Fruit fly (Drosophila melanogaster) whole organism, embryonic: ENCODE measurements around the gene CG3632.
A peak's percentile ranks its signal among the peaks of the same experiment; 100 is the strongest.

Experiments used
- Bdp1 ChIP-seq: fragments of 200-800 bp; sonication (Bioruptor generic); optimal IDR thresholded peaks from 3 replicates; lab custom pipeline; 2016; ENCODE audit warnings: missing biosample characterization, missing genetic modification characterization
- CG11247 ChIP-seq: fragments of 200-800 bp; sonication (Bioruptor generic); IDR thresholded peaks from 2 replicates; pipeline ENCODE4 v1.3.6; 2022; ENCODE audit warnings: missing biosample characterization, missing genetic modification characterization
- CG11456 ChIP-seq: fragments of 200-800 bp; sonication (Bioruptor generic); IDR thresholded peaks from 3 replicates; pipeline ENCODE4 v1.3.6; 2022; ENCODE audit warnings: missing biosample characterization, missing genetic modification characterization
- CG12942 ChIP-seq: fragments of 200-800 bp; sonication (Bioruptor generic); optimal IDR thresholded peaks from 3 replicates; lab custom pipeline; 2016; ENCODE audit warnings: missing biosample characterization, missing genetic modification characterization
- CG14441 ChIP-seq: fragments of 200-800 bp; sonication (Bioruptor generic); IDR thresholded peaks from 2 replicates; pipeline ENCODE4 v1.3.6; 2022; ENCODE audit warnings: missing biosample characterization, missing genetic modification characterization
- CG14667 ChIP-seq: fragments of 200-800 bp; sonication (Bioruptor generic); IDR thresholded peaks from 2 replicates; pipeline ENCODE4 v1.3.6; 2022; ENCODE audit warnings: missing biosample characterization, missing genetic modification characterization
- CG14860 ChIP-seq: fragments of 200-800 bp; sonication (Bioruptor generic); IDR thresholded peaks from 3 replicates; pipeline ENCODE4 v1.3.6; 2022; ENCODE audit warnings: missing biosample characterization, missing genetic modification characterization; ENCODE audit not compliant: partially characterized antibody
- CG15479 ChIP-seq: fragments of 200-800 bp; sonication (Bioruptor generic); optimal IDR thresholded peaks from 3 replicates; lab custom pipeline; 2019; ENCODE audit warnings: missing biosample characterization, mild to moderate bottlenecking, missing genetic modification characterization, moderate library complexity
- CG30431 ChIP-seq: fragments of 200-800 bp; sonication (Bioruptor generic); optimal IDR thresholded peaks from 2 replicates; lab custom pipeline; 2017; ENCODE audit warnings: missing biosample characterization, missing genetic modification characterization
- CG31365 ChIP-seq: fragments of 200-800 bp; sonication (Bioruptor generic); optimal IDR thresholded peaks from 2 replicates; lab custom pipeline; 2018; ENCODE audit warnings: missing biosample characterization, mild to moderate bottlenecking, missing genetic modification characterization
- CG3281 ChIP-seq: fragments of 200-800 bp; sonication (Bioruptor generic); optimal IDR thresholded peaks from 3 replicates; lab custom pipeline; 2017; ENCODE audit warnings: missing biosample characterization, mild to moderate bottlenecking, missing genetic modification characterization
- CG33213 ChIP-seq: fragments of 200-800 bp; sonication (Bioruptor generic); optimal IDR thresholded peaks from 3 replicates; lab custom pipeline; 2016; ENCODE audit warnings: missing biosample characterization, missing genetic modification characterization
- CG3995 ChIP-seq: fragments of 200-800 bp; sonication (Bioruptor generic); optimal IDR thresholded peaks from 3 replicates; lab custom pipeline; 2016; ENCODE audit warnings: missing biosample characterization, missing genetic modification characterization
- CG6175 ChIP-seq: fragments of 200-800 bp; sonication (Bioruptor generic); IDR thresholded peaks from 3 replicates; pipeline ENCODE4 v1.3.6; 2022; ENCODE audit warnings: missing biosample characterization, missing genetic modification characterization
- CG6683 ChIP-seq: fragments of 200-800 bp; sonication (Bioruptor generic); optimal IDR thresholded peaks from 2 replicates; lab custom pipeline; 2017; ENCODE audit warnings: missing biosample characterization, mild to moderate bottlenecking, missing genetic modification characterization, missing genetic modification reagents
- CG6791 ChIP-seq: fragments of 200-800 bp; sonication (Bioruptor generic); IDR thresholded peaks from 3 replicates; pipeline ENCODE4 v1.3.6; 2022; ENCODE audit warnings: missing biosample characterization, missing genetic modification characterization; ENCODE audit not compliant: partially characterized antibody
- CG7271 ChIP-seq: fragments of 200-800 bp; sonication (Bioruptor generic); optimal IDR thresholded peaks from 2 replicates; lab custom pipeline; 2018; ENCODE audit warnings: missing biosample characterization, mild to moderate bottlenecking, missing genetic modification characterization, moderate library complexity
- CG8089 ChIP-seq: fragments of 200-800 bp; sonication (Bioruptor generic); optimal IDR thresholded peaks from 3 replicates; lab custom pipeline; 2016; ENCODE audit warnings: missing biosample characterization, missing genetic modification characterization
- ERR ChIP-seq: fragments of 200-800 bp; sonication (Bioruptor generic); optimal IDR thresholded peaks from 2 replicates; lab custom pipeline; 2016; ENCODE audit warnings: missing biosample characterization, missing genetic modification characterization
- Ets65A ChIP-seq: fragments of 200-800 bp; sonication (Bioruptor generic); peaks from one replicate; lab custom pipeline; 2016; ENCODE audit warnings: missing biosample characterization, missing genetic modification characterization
- H2.0 ChIP-seq: fragments of 200-800 bp; sonication (Bioruptor generic); IDR thresholded peaks from 2 replicates; pipeline ENCODE4 v1.3.6; 2022; ENCODE audit warnings: missing biosample characterization, missing genetic modification characterization
- Jarid2 ChIP-seq: fragments of 200-800 bp; sonication (Bioruptor generic); optimal IDR thresholded peaks from 3 replicates; lab custom pipeline; 2017; ENCODE audit warnings: mild to moderate bottlenecking, missing biosample characterization, missing genetic modification reagents, missing genetic modification characterization
- NK7.1 ChIP-seq: fragments of 200-800 bp; sonication (Bioruptor generic); optimal IDR thresholded peaks from 3 replicates; lab custom pipeline; 2016; ENCODE audit warnings: missing biosample characterization, missing genetic modification characterization
- Neu2 ChIP-seq: fragments of 200-800 bp; sonication (Bioruptor generic); optimal IDR thresholded peaks from 3 replicates; lab custom pipeline; 2016; ENCODE audit warnings: missing biosample characterization, missing genetic modification characterization, borderline replicate concordance
- Pdp1 ChIP-seq, 2 experiments: fragments of 200-800 bp; sonication (Bioruptor generic); optimal IDR thresholded peaks; 3 replicates each; lab custom pipeline; 2016; ENCODE audit warnings: missing biosample characterization in 2 of 2, missing genetic modification characterization in 2 of 2, mild to moderate bottlenecking in 1 of 2, moderate library complexity in 1 of 2
- Rfx ChIP-seq: fragments of 200-800 bp; sonication (Bioruptor generic); IDR thresholded peaks from 2 replicates; pipeline ENCODE4 v1.3.6; 2022; ENCODE audit warnings: missing biosample characterization, missing genetic modification characterization
- Spps ChIP-seq: fragments of 200-800 bp; sonication (Bioruptor generic); optimal IDR thresholded peaks from 2 replicates; lab custom pipeline; 2018; ENCODE audit warnings: missing biosample characterization, mild to moderate bottlenecking, missing genetic modification characterization
- Taf1 ChIP-seq: fragments of 200-800 bp; sonication (Bioruptor generic); IDR thresholded peaks from 2 replicates; pipeline ENCODE4 v1.3.6; 2022; ENCODE audit warnings: missing biosample characterization, missing genetic modification characterization
- Xrp1 ChIP-seq: fragments of 200-800 bp; sonication (Bioruptor generic); IDR thresholded peaks from 2 replicates; pipeline ENCODE4 v1.3.6; 2022; ENCODE audit warnings: missing biosample characterization, missing genetic modification characterization
- YL-1 ChIP-seq: fragments of 200-800 bp; sonication (Bioruptor generic); optimal IDR thresholded peaks from 3 replicates; lab custom pipeline; 2017; ENCODE audit warnings: missing biosample characterization, mild to moderate bottlenecking, missing genetic modification characterization
- ap ChIP-seq: fragments of 200-800 bp; sonication (Bioruptor generic); IDR thresholded peaks from 2 replicates; pipeline ENCODE4 v1.3.6; 2022; ENCODE audit warnings: missing biosample characterization, missing genetic modification characterization
- bcd ChIP-seq: fragments of 200-800 bp; sonication (Bioruptor generic); optimal IDR thresholded peaks from 2 replicates; lab custom pipeline; 2017; ENCODE audit warnings: missing biosample characterization, mild to moderate bottlenecking, missing genetic modification characterization
- bsh ChIP-seq, 2 experiments: fragments of 200-800 bp; sonication (Bioruptor generic); optimal IDR thresholded peaks; 2 replicates each; lab custom pipeline; 2017 to 2018; ENCODE audit warnings: mild to moderate bottlenecking in 2 of 2, missing biosample characterization in 2 of 2, missing genetic modification characterization in 2 of 2, moderate library complexity in 1 of 2
- croc ChIP-seq: fragments of 200-800 bp; sonication (Bioruptor generic); conservative IDR thresholded peaks from 3 replicates; pipeline ENCODE4 v1.3.6; 2022; ENCODE audit warnings: missing biosample characterization, missing genetic modification characterization
- da ChIP-seq: fragments of 200-800 bp; sonication (Bioruptor generic); optimal IDR thresholded peaks from 2 replicates; lab custom pipeline; 2016; ENCODE audit warnings: missing biosample characterization, missing genetic modification characterization
- dpn ChIP-seq, 2 experiments: fragments of 200-800 bp; sonication (Bioruptor generic); optimal IDR thresholded peaks; 3 replicates each; lab custom pipeline; 2016; ENCODE audit warnings: missing biosample characterization in 2 of 2, missing genetic modification characterization in 2 of 2
- dysf ChIP-seq: fragments of 200-800 bp; sonication (Bioruptor generic); IDR thresholded peaks from 3 replicates; pipeline ENCODE4 v1.3.6; 2022; ENCODE audit warnings: missing biosample characterization, missing genetic modification characterization
- fd96Cb ChIP-seq: fragments of 200-800 bp; sonication (Bioruptor generic); optimal IDR thresholded peaks from 2 replicates; lab custom pipeline; 2018; ENCODE audit warnings: missing biosample characterization, mild to moderate bottlenecking, missing genetic modification characterization, moderate library complexity
- fru ChIP-seq: fragments of >200 bp; optimal IDR thresholded peaks from 2 replicates; lab custom pipeline; 2017
- gce ChIP-seq: fragments of 200-800 bp; sonication (Bioruptor generic); IDR thresholded peaks from 3 replicates; pipeline ENCODE4 v1.3.6; 2022; ENCODE audit warnings: missing biosample characterization, missing genetic modification characterization
- gro ChIP-seq: fragments of 200-800 bp; sonication (Bioruptor generic); optimal IDR thresholded peaks from 2 replicates; lab custom pipeline; 2016; ENCODE audit warnings: missing biosample characterization, missing genetic modification characterization
- hth ChIP-seq: fragments of >200 bp; optimal IDR thresholded peaks from 2 replicates; lab custom pipeline; 2017; ENCODE audit warnings: inconsistent platforms
- lilli ChIP-seq: fragments of 200-800 bp; sonication (Bioruptor generic); optimal IDR thresholded peaks from 3 replicates; lab custom pipeline; 2016; ENCODE audit warnings: missing biosample characterization, missing genetic modification characterization
- nerfin-2 ChIP-seq: fragments of 200-800 bp; sonication (Bioruptor generic); IDR thresholded peaks from 2 replicates; pipeline ENCODE4 v1.3.6; 2022; ENCODE audit warnings: missing biosample characterization, missing genetic modification characterization; ENCODE audit not compliant: partially characterized antibody
- sc ChIP-seq, 3 experiments: fragments of >200 bp in 2 of 3; fragments of 200-800 bp in 1 of 3; sonication (Bioruptor generic) in 1 of 3; optimal IDR thresholded peaks; 2 replicates in 2 of 3; 3 replicates in 1 of 3; lab custom pipeline; 2017; ENCODE audit warnings: mild to moderate bottlenecking in 1 of 3, missing biosample characterization in 1 of 3, missing genetic modification characterization in 1 of 3, missing genetic modification reagents in 1 of 3
- so ChIP-seq: fragments of 200-800 bp; sonication (Bioruptor generic); IDR thresholded peaks from 3 replicates; pipeline ENCODE4 v1.3.6; 2022; ENCODE audit warnings: missing biosample characterization, missing genetic modification characterization
- sqz ChIP-seq: fragments of 200-800 bp; sonication (Bioruptor generic); optimal IDR thresholded peaks from 3 replicates; lab custom pipeline; 2018; ENCODE audit warnings: missing biosample characterization, mild to moderate bottlenecking, missing genetic modification characterization
- sr ChIP-seq: fragments of 200-800 bp; sonication (Bioruptor generic); IDR thresholded peaks from 3 replicates; pipeline ENCODE4 v1.3.6; 2022; ENCODE audit warnings: missing biosample characterization, missing genetic modification characterization
- tll ChIP-seq, 2 experiments: fragments of 200-800 bp in 1 of 2; fragments of >200 bp in 1 of 2; sonication (Bioruptor generic) in 1 of 2; optimal IDR thresholded peaks; 2 replicates each; lab custom pipeline; 2017 to 2019; ENCODE audit warnings: missing biosample characterization in 2 of 2, missing genetic modification characterization in 2 of 2, mild to moderate bottlenecking in 1 of 2, moderate library complexity in 1 of 2
- twi ChIP-seq: fragments of 200-800 bp; optimal IDR thresholded peaks from 2 replicates; lab custom pipeline; 2019; ENCODE audit warnings: missing biosample characterization, mild to moderate bottlenecking, missing genetic modification characterization, moderate library complexity
- zen2 ChIP-seq: fragments of 200-800 bp; sonication (Bioruptor generic); IDR thresholded peaks from 3 replicates; pipeline ENCODE4 v1.3.6; 2022; ENCODE audit warnings: missing biosample characterization, missing genetic modification characterization; ENCODE audit not compliant: partially characterized antibody

The CG3632 gene

dm6 chrX:16288492-16288964 is 7.9 kb upstream of the CG3632 start, which contains the start of the genes CG32576 and caz (continued):
- TF ChIP-seq Ets65A (GFP tag; lab: Kevin White, UChicago) (peak; percentile 58), dysf (GFP tag; lab: Robert Waterston, UW) (no peak), CG8089 (GFP tag; lab: Kevin White, UChicago) (no peak), CG14667 (GFP tag; lab: Robert Waterston, UW) (no peak), Rfx (GFP tag; lab: Robert Waterston, UW) (peak; percentile 30; the same call in 1 of the 2 replicates), da (no peak), CG14860 (no peak; the same call in 2 of the 3 replicates), CG11456 (GFP tag; lab: Robert Waterston, UW) (no peak), CG30431 (GFP tag; lab: Kevin White, UChicago) (no peak), CG14441 (GFP tag; lab: Robert Waterston, UW) (no peak), Neu2 (GFP tag; lab: Kevin White, UChicago) (no peak), sqz (no peak), YL-1 (peak; percentile 84), sc (optimal IDR thresholded peaks at IDR 0.05; lab: Kevin White, UChicago) (no peak), sc (GFP tag; optimal IDR thresholded peaks at IDR 0.05; lab: Kevin White, UChicago) (no peak), H2.0 (GFP tag; lab: Robert Waterston, UW) (no peak), fru (lab: Kevin White, UChicago) (no peak), fd96Cb (tag; lab: Kevin White, UChicago) (no peak), CG31365 (no peak), nerfin-2 (GFP tag; lab: Robert Waterston, UW) (no peak), CG3995 (GFP tag; lab: Kevin White, UChicago) (peak; percentile 28), croc (GFP tag; lab: Robert Waterston, UW) (no peak), tll (GFP tag; optimal IDR thresholded peaks at IDR 0.05; lab: Kevin White, UChicago) (peak in 1 of 2 experiments; percentile 11), Xrp1 (GFP tag; lab: Robert Waterston, UW) (peak; percentile 36; the same call in 1 of the 2 replicates), ap (no peak), CG6791 (GFP tag; lab: Robert Waterston, UW) (no peak), dpn (GFP tag; optimal IDR thresholded peaks at IDR 0.05; lab: Kevin White, UChicago) (peak in 1 of 2 experiments; percentile 43), CG6683 (GFP tag; lab: Kevin White, UChicago) (no peak), gro (GFP tag; lab: Kevin White, UChicago) (no peak), CG12942 (no peak), NK7.1 (GFP tag; lab: Kevin White, UChicago) (no peak), CG6175 (GFP tag; lab: Robert Waterston, UW) (no peak), Taf1 (0 out of 2 replicates have a peak, but pooled peaks have one; percentile 42), zen2 (GFP tag; lab: Robert Waterston, UW) (no peak; the same call in 2 of the 3 replicates), lilli (GFP tag; lab: Kevin White, UChicago) (peak; percentile 40), Bdp1 (GFP tag; lab: Kevin White, UChicago) (no peak), Pdp1 (GFP tag; optimal IDR thresholded peaks at IDR 0.05; lab: Kevin White, UChicago) (peak in 1 of 2 experiments; percentile 12), bsh (GFP tag; optimal IDR thresholded peaks at IDR 0.05; lab: Kevin White, UChicago) (peak in 1 of 2 experiments; percentile 21), twi (peak; percentile 22), Spps (tag; lab: Kevin White, UChicago) (no peak), hth (lab: Kevin White, UChicago) (no peak), CG7271 (no peak), so (GFP tag; lab: Robert Waterston, UW) (no peak), CG3281 (GFP tag; lab: Kevin White, UChicago) (no peak), CG15479 (GFP tag; lab: Kevin White, UChicago) (no peak), sr (no peak), CG11247 (GFP tag; lab: Robert Waterston, UW) (no peak), gce (GFP tag; lab: Robert Waterston, UW) (no peak), bcd (GFP tag; lab: Kevin White, UChicago) (no peak), Jarid2 (GFP tag; lab: Kevin White, UChicago) (no peak), CG33213 (no peak), ERR (GFP tag; lab: Kevin White, UChicago) (no peak)
